Worm (Caenorhabditis elegans) whole organism, dauer: ENCODE data around the gene C46G7.5.
"Not testable (repeated sequence)": the region's sequence is repeated elsewhere in the genome, so short reads cannot be mapped to it uniquely, and the experiment has no call there.

ENCODE experiments used
- unc-62 ChIP-seq: sonication (generic microtip); optimal IDR thresholded peaks from 2 replicates; lab custom pipeline; 2017; ENCODE audit warnings: missing biosample characterization, missing genetic modification reagents, missing genetic modification characterization

The C46G7.5 gene

ce11 chrIV:6011545-6011944, at the start of gene C46G7.5:
Gene C46G7.5 (minus strand): TSS chrIV:6011645.
- no peak for TF ChIP-seq unc-62 (GFP tag; lab: Kevin White, UChicago)

ce11 chrIV:6060912-6061311, 49.5 kb upstream of the C46G7.5 start:
- TF ChIP-seq unc-62 (GFP tag; lab: Kevin White, UChicago) = no peak

- TF ChIP-seq unc-62 (GFP tag; lab: Kevin White, UChicago) = no peak
These were observed 48.3 kb upstream of the C46G7.5 start for ce11 chrIV:6059702-6060101.

ce11 chrIV:6054833-6055232, 43.4 kb upstream of the C46G7.5 start:
- no peak for TF ChIP-seq unc-62 (GFP tag; lab: Kevin White, UChicago)

- no peak for TF ChIP-seq unc-62 (GFP tag; lab: Kevin White, UChicago)
These were observed 42.0 kb upstream of the C46G7.5 start for ce11 chrIV:6053436-6053835.

ce11 chrIV:6051884-6052283, 40.4 kb upstream of the C46G7.5 start:
- no peak for TF ChIP-seq unc-62 (GFP tag; lab: Kevin White, UChicago)

ce11 chrIV:6049062-6049461, 37.6 kb upstream of the C46G7.5 start:
- no peak for TF ChIP-seq unc-62 (GFP tag; lab: Kevin White, UChicago)

- no peak for TF ChIP-seq unc-62 (GFP tag; lab: Kevin White, UChicago)
These were observed 37.0 kb upstream of the C46G7.5 start for ce11 chrIV:6048462-6048861.

- no peak for TF ChIP-seq unc-62 (GFP tag; lab: Kevin White, UChicago)
These were observed 35.8 kb upstream of the C46G7.5 start for ce11 chrIV:6047164-6047727.

- no peak for TF ChIP-seq unc-62 (GFP tag; lab: Kevin White, UChicago)
These were observed 29.2 kb upstream of the C46G7.5 start, which contains the start of gene kcc-2 for ce11 chrIV:6040676-6041075. Gene kcc-2 (plus strand): TSS chrIV:6040976.

- no peak for TF ChIP-seq unc-62 (GFP tag; lab: Kevin White, UChicago)
These were observed 23.7 kb upstream of the C46G7.5 start for ce11 chrIV:6035113-6035512.

- not testable (repeated sequence) for TF ChIP-seq unc-62 (GFP tag; lab: Kevin White, UChicago)
These were observed 22.1 kb upstream of the C46G7.5 start, which contains the start of gene pqn-22 for ce11 chrIV:6033539-6033938. Gene pqn-22 (minus strand): TSS chrIV:6033639.

ce11 chrIV:6032413-6032812, 21.0 kb upstream of the C46G7.5 start:
- TF ChIP-seq unc-62 (GFP tag; lab: Kevin White, UChicago) = no peak

- no peak for TF ChIP-seq unc-62 (GFP tag; lab: Kevin White, UChicago)
These were observed 6.2 kb upstream of the C46G7.5 start, which contains the start of gene C46G7.1 for ce11 chrIV:6017664-6018063. Gene C46G7.1 (plus strand): TSS chrIV:6018003.

- TF ChIP-seq unc-62 (GFP tag; lab: Kevin White, UChicago) = no peak
These were observed 3.5 kb upstream of the C46G7.5 start, which contains the start of gene C46G7.2 for ce11 chrIV:6014895-6015294. Gene C46G7.2 (plus strand): TSS chrIV:6015195.

- TF ChIP-seq unc-62 (GFP tag; lab: Kevin White, UChicago) = no peak
These were observed 2.4 kb upstream of the C46G7.5 start for ce11 chrIV:6013853-6014252.

- no peak for TF ChIP-seq unc-62 (GFP tag; lab: Kevin White, UChicago)
These were observed 1.2 kb downstream of the C46G7.5 start for ce11 chrIV:6010274-6010673.
